Worm (Caenorhabditis elegans) whole organism, L1 larva: Measurements from ENCODE around the gene C13F10.5.

Experiments
- C34B4.2 ChIP-seq: sonication (generic microtip); optimal IDR thresholded peaks from 2 replicates; lab custom pipeline; 2017; ENCODE audit warnings: mild to moderate bottlenecking, missing genetic modification characterization, missing compliant biosample characterization
- aha-1 ChIP-seq: fragments of 150-350 bp; optimal IDR thresholded peaks from 2 replicates; lab custom pipeline; 2014; ENCODE audit warnings: missing biosample characterization, missing genetic modification characterization
- ceh-63 ChIP-seq: fragments of 200-800 bp; sonication (Bioruptor generic); optimal IDR thresholded peaks from 2 replicates; lab custom pipeline; 2018; ENCODE audit warnings: mild to moderate bottlenecking, missing genetic modification characterization, missing compliant biosample characterization
- efl-1 ChIP-seq, 4 experiments: fragments of 150-350 bp; optimal IDR thresholded peaks in 3 of 4; peaks in 1 of 4; 1 replicate in 1 of 4; 2 replicates in 3 of 4; lab custom pipeline; 2014; ENCODE audit warnings: missing biosample characterization in 2 of 4, missing genetic modification characterization in 2 of 4, missing genetic modification reagents in 2 of 4
- egl-13 ChIP-seq: sonication (generic microtip); optimal IDR thresholded peaks from 2 replicates; lab custom pipeline; 2016; ENCODE audit warnings: missing genotype, missing genetic modification reagents, missing genetic modification characterization, missing compliant biosample characterization
- elt-2 ChIP-seq: sonication (generic microtip); optimal IDR thresholded peaks from 2 replicates; lab custom pipeline; 2016; ENCODE audit warnings: missing genetic modification characterization, mild to moderate bottlenecking, inconsistent platforms, missing compliant biosample characterization, missing genetic modification reagents
- fos-1 ChIP-seq: fragments of 150-350 bp; optimal IDR thresholded peaks from 2 replicates; lab custom pipeline; 2014; ENCODE audit warnings: missing biosample characterization, missing genetic modification characterization
- jun-1 ChIP-seq: fragments of 150-350 bp; optimal IDR thresholded peaks from 2 replicates; lab custom pipeline; 2014; ENCODE audit warnings: missing biosample characterization, missing genetic modification reagents, missing genetic modification characterization
- lin-14 ChIP-seq: fragments of 200-800 bp; sonication (Bioruptor generic); optimal IDR thresholded peaks from 2 replicates; lab custom pipeline; 2018; ENCODE audit warnings: mild to moderate bottlenecking, missing genetic modification characterization, moderate library complexity, missing compliant biosample characterization
- lin-15B ChIP-seq: fragments of 150-350 bp; sonication (generic microtip); optimal IDR thresholded peaks from 3 replicates; lab custom pipeline; 2014; ENCODE audit warnings: missing biosample characterization, missing genetic modification characterization
- lin-35 ChIP-seq, 2 experiments: fragments of 150-350 bp; optimal IDR thresholded peaks; 2 replicates each; lab custom pipeline; 2014; ENCODE audit warnings: missing biosample characterization in 2 of 2, missing genetic modification characterization in 2 of 2, missing genetic modification reagents in 2 of 2
- lin-39 ChIP-seq: fragments of 150-350 bp; optimal IDR thresholded peaks from 2 replicates; lab custom pipeline; 2014; ENCODE audit warnings: missing biosample characterization, missing genetic modification reagents, missing genetic modification characterization
- mef-2 ChIP-seq: fragments of 150-350 bp; optimal IDR thresholded peaks from 2 replicates; lab custom pipeline; 2014; ENCODE audit warnings: missing biosample characterization, missing genetic modification characterization
- mep-1 ChIP-seq: fragments of 150-350 bp; optimal IDR thresholded peaks from 2 replicates; lab custom pipeline; 2014; ENCODE audit warnings: missing biosample characterization, missing genetic modification characterization
- nhr-237 ChIP-seq: fragments of 150-350 bp; optimal IDR thresholded peaks from 2 replicates; lab custom pipeline; 2014; ENCODE audit warnings: missing biosample characterization, missing genetic modification characterization
- rnt-1 ChIP-seq: sonication (generic microtip); optimal IDR thresholded peaks from 2 replicates; lab custom pipeline; 2016; ENCODE audit warnings: mild to moderate bottlenecking, missing genetic modification characterization, moderate library complexity, missing compliant biosample characterization
- snpc-4 ChIP-seq: fragments of 150-350 bp; optimal IDR thresholded peaks from 2 replicates; lab custom pipeline; 2014; ENCODE audit warnings: missing biosample characterization, missing genetic modification characterization
- sox-4 ChIP-seq: sonication (generic microtip); optimal IDR thresholded peaks from 2 replicates; lab custom pipeline; 2016; ENCODE audit warnings: missing genetic modification characterization, missing compliant biosample characterization
- unc-62 ChIP-seq: fragments of 150-350 bp; optimal IDR thresholded peaks from 2 replicates; lab custom pipeline; 2014; ENCODE audit warnings: missing biosample characterization, missing genetic modification reagents, missing genetic modification characterization
- xbp-1 ChIP-seq: sonication (generic microtip); optimal IDR thresholded peaks from 2 replicates; lab custom pipeline; 2016; ENCODE audit warnings: missing genetic modification characterization, missing compliant biosample characterization

C13F10.5 gene

DNA sequence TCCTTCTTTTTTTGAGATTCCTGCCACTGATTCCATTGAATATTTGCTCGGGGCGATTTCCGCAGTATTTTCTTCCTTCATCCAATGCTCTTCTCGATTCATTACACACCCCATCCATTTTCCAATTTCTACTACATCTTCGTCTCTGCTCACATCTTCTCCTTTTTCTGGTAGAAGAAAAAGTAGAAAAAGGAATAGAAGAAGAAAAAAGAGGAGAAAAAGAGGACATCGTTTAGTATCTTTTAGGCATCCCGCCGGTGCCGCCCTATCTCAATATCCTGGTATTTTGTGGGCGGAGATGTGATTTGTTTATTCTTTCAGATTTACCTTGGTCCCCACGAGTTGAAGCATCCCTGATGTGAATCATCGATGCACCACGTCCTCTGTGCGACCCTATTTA lies 43.7 kb downstream of the C13F10.5 start, which contains the start of gene lgc-39:
Gene lgc-39, plus strand, starts transcription at position 301 of the 400 bp plus-strand sequence.
- TF ChIP-seq nhr-237 (no peak), fos-1 (tag; lab: Kevin White, UChicago) (no peak), mef-2 (no peak), ceh-63 (GFP tag; lab: Kevin White, UChicago) (no peak), elt-2 (tag; lab: Kevin White, UChicago) (no peak), snpc-4 (tag; lab: Kevin White, UChicago) (no peak), lin-39 (tag; lab: Kevin White, UChicago) (no peak), egl-13 (tag; lab: Kevin White, UChicago) (no peak), jun-1 (tag; lab: Kevin White, UChicago) (no peak), lin-14 (GFP tag; lab: Kevin White, UChicago) (no peak), lin-35 (GFP tag; optimal IDR thresholded peaks at IDR 0.05; lab: Kevin White, UChicago) (no peak), unc-62 (GFP tag; lab: Kevin White, UChicago) (no peak), efl-1 (optimal IDR thresholded peaks at IDR 0.05; lab: Kevin White, UChicago) (no peak), efl-1 (GFP tag; optimal IDR thresholded peaks at IDR 0.05 in 1 of 2; lab: Kevin White, UChicago) (no peak)

ce11 chrV:7166709-7167108 lies 52.2 kb downstream of the C13F10.5 start, which contains the start of gene ugt-36:
ugt-36 (plus strand) TSS chrV:7167009.
- TF ChIP-seq aha-1 (tag; lab: Kevin White, UChicago) (no peak), C34B4.2 (tag; lab: Kevin White, UChicago) (no peak), elt-2 (tag; lab: Kevin White, UChicago) (no peak), xbp-1 (no peak), lin-15B (no peak), mep-1 (tag; lab: Kevin White, UChicago) (no peak), rnt-1 (no peak), egl-13 (tag; lab: Kevin White, UChicago) (no peak), sox-4 (tag; lab: Kevin White, UChicago) (no peak)
